Worm (Caenorhabditis elegans) whole organism, early embryonic: ENCODE results near the gene Y111B2A.12.

Experiments
- B0310.2 ChIP-seq: sonication (generic microtip); optimal IDR thresholded peaks from 2 replicates; lab custom pipeline; 2016; ENCODE audit warnings: mild to moderate bottlenecking, missing genetic modification characterization, missing compliant biosample characterization
- F13C5.2 ChIP-seq: sonication (generic microtip); optimal IDR thresholded peaks from 2 replicates; lab custom pipeline; 2017; ENCODE audit warnings: mild to moderate bottlenecking, missing genetic modification characterization, inconsistent platforms, missing compliant biosample characterization
- ama-1 ChIP-seq: fragments of 150-350 bp; optimal IDR thresholded peaks from 2 replicates; lab custom pipeline; 2014
- ceh-13 ChIP-seq: fragments of 200-800 bp; sonication (Bioruptor generic); optimal IDR thresholded peaks from 2 replicates; lab custom pipeline; 2018; ENCODE audit warnings: mild to moderate bottlenecking, missing genetic modification characterization, missing compliant biosample characterization
- ceh-36 ChIP-seq: sonication (generic microtip); optimal IDR thresholded peaks from 2 replicates; lab custom pipeline; 2016; ENCODE audit warnings: missing genetic modification characterization, inconsistent platforms, missing compliant biosample characterization
- ets-7 ChIP-seq: sonication (generic microtip); optimal IDR thresholded peaks from 2 replicates; lab custom pipeline; 2016; ENCODE audit warnings: missing genotype, missing genetic modification characterization, missing compliant biosample characterization
- flt-1 ChIP-seq: fragments of 200-800 bp; sonication (Bioruptor generic); IDR thresholded peaks from 2 replicates; pipeline ENCODE4 v1.3.6; 2022; ENCODE audit warnings: missing genetic modification characterization, missing compliant biosample characterization
- hmbx-1 ChIP-seq: sonication (generic microtip); optimal IDR thresholded peaks from 2 replicates; lab custom pipeline; 2016; ENCODE audit warnings: mild to moderate bottlenecking, missing genetic modification characterization, missing compliant biosample characterization
- hmg-4 ChIP-seq: fragments of 200-800 bp; sonication (Bioruptor generic); optimal IDR thresholded peaks from 2 replicates; lab custom pipeline; 2018; ENCODE audit warnings: mild to moderate bottlenecking, missing genetic modification characterization, missing compliant biosample characterization
- pes-1 ChIP-seq: fragments of 200-800 bp; sonication (Bioruptor generic); IDR thresholded peaks from 2 replicates; pipeline ENCODE4 v1.3.6; 2022; ENCODE audit warnings: missing genetic modification reagents, missing genetic modification characterization, missing compliant biosample characterization
- sea-1 ChIP-seq: fragments of 200-800 bp; sonication (Bioruptor generic); conservative IDR thresholded peaks from 2 replicates; pipeline ENCODE4 v1.3.6; 2022; ENCODE audit warnings: missing genetic modification characterization, missing compliant biosample characterization
- tbx-11 ChIP-seq: fragments of 200-800 bp; sonication (Bioruptor generic); IDR thresholded peaks from 2 replicates; pipeline ENCODE4 v1.3.6; 2022; ENCODE audit warnings: missing genetic modification characterization, missing compliant biosample characterization
- tbx-37 ChIP-seq: fragments of 200-800 bp; sonication (Bioruptor generic); conservative IDR thresholded peaks from 2 replicates; pipeline ENCODE4 v1.3.6; 2022; ENCODE audit warnings: missing genetic modification reagents, missing genetic modification characterization, missing compliant biosample characterization
- tra-4 ChIP-seq: sonication (generic microtip); optimal IDR thresholded peaks from 2 replicates; lab custom pipeline; 2017; ENCODE audit warnings: missing genetic modification characterization, missing compliant biosample characterization

ce11 chrIII:12668821-12669220 is 59.7 kb downstream of the Y111B2A.12 start:
- TF ChIP-seq tra-4: no peak
- no peak for TF ChIP-seq ama-1
- no peak for TF ChIP-seq ets-7 (tag; lab: Kevin White, UChicago)
- TF ChIP-seq hmbx-1 (tag; lab: Kevin White, UChicago): no peak
- TF ChIP-seq tbx-11 (GFP tag; lab: Robert Waterston, UW): no peak
- no peak for TF ChIP-seq ceh-13
- no peak for TF ChIP-seq ceh-36
- TF ChIP-seq sea-1 (GFP tag; lab: Robert Waterston, UW): no peak
- TF ChIP-seq hmg-4 (GFP tag; lab: Kevin White, UChicago): no peak
- no peak for TF ChIP-seq B0310.2 (tag; lab: Kevin White, UChicago)
- no peak for TF ChIP-seq pes-1 (GFP tag; lab: Robert Waterston, UW)
- TF ChIP-seq F13C5.2 (tag; lab: Kevin White, UChicago): no peak
- no peak for TF ChIP-seq flt-1
- TF ChIP-seq tbx-37 (GFP tag; lab: Robert Waterston, UW): no peak
